Fruit fly (Drosophila melanogaster): Measurements from ENCODE around the gene Ras64B.

Gene Ras64B

DNA sequence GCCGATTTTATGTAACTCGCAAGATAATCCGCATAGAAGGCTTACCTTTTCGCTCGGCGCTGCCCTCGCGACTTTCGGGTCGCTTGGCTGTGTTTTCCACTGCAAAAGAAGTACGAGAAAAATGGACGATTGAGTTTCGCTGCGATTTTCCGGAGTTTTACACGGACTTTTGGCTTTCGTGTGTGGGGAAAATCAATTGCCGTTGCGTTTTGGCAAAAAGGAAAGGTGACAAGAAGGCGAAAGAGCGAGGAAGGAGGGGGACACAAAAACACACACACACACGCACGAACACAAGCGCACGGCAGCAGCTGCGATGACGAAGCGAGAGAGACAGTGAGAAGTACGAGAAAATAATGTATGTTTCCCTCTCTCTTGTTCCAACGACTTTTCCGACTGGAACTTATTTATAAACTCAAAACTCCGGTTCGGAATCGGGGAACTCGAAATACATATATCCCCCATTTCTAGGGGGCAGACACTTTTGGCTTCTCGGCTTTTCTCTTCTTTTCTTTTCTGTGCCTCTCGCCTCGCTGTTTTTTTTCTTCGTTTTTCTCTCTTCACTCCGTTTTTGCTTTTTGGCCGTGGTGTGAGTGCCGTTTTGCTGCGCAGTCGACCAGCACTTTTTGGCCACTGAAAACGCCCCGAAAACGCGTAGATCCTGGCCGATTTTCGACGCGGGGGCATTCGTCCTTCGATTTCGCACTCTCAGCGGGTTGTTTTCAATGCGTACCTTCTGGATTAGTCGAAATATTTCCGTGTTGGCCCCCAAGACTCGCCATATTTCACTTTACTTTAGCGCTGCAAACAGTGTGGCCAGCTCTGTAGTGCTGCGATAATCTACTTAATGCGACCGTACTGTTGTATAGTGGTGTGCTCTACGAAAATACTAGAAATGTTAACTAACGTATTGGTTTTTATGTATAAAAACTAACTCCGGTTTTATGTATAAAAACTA, 4.9 kb upstream of the Ras64B start, which contains the start of gene ens (continued):
- TF ChIP-seq CG15696 (tag; optimal IDR thresholded peaks at IDR 0.05) (no peak), CG13624 (GFP tag; optimal IDR thresholded peaks at IDR 0.05) (peak; percentile 33), Stat92E (GFP tag; optimal IDR thresholded peaks at IDR 0.05) (peak in 1 of 3 experiments; percentile 76), unc-4 (GFP tag; IDR thresholded peaks at IDR 0.05; ENCODE audit: partially characterized antibody) (0 out of 2 replicates have a peak, but pooled peaks have one; percentile 13), CG4854 (GFP tag; optimal IDR thresholded peaks at IDR 0.05) (no peak), slbo (GFP tag; IDR thresholded peaks at IDR 0.05) (no peak), odd (GFP tag; optimal IDR thresholded peaks at IDR 0.05) (no peak), HHEX (GFP tag; optimal IDR thresholded peaks at IDR 0.05) (no peak), Ets65A (GFP tag) (no peak), sob (GFP tag; IDR thresholded peaks at IDR 0.05) (no peak), CG33213 (GFP tag; optimal IDR thresholded peaks at IDR 0.05) (peak; percentile 7), Dll (GFP tag; IDR thresholded peaks at IDR 0.05; ENCODE audit: partially characterized antibody) (no peak), MBD-R2 (GFP tag; IDR thresholded peaks at IDR 0.05) (peak; percentile 47), Pdp1 (GFP tag; optimal IDR thresholded peaks at IDR 0.05) (peak in 1 of 2 experiments; percentile 51), CG4328 (GFP tag; optimal IDR thresholded peaks at IDR 0.05) (no peak), Myb (GFP tag; optimal IDR thresholded peaks at IDR 0.05) (peak; percentile 65), CG1602 (GFP tag; optimal IDR thresholded peaks at IDR 0.05) (no peak), CG10543 (GFP tag; optimal IDR thresholded peaks at IDR 0.05) (peak; percentile 37), CG13296 (GFP tag; optimal IDR thresholded peaks at IDR 0.05) (no peak), tna (GFP tag; IDR thresholded peaks at IDR 0.05; ENCODE audit: partially characterized antibody) (no peak), ci (GFP tag; IDR thresholded peaks at IDR 0.05) (no peak), CG8089 (GFP tag; optimal IDR thresholded peaks at IDR 0.05) (no peak), ato (GFP tag; IDR thresholded peaks at IDR 0.05; ENCODE audit: partially characterized antibody) (no peak), hth (optimal IDR thresholded peaks at IDR 0.05) (no peak), CG10274 (GFP tag; optimal IDR thresholded peaks at IDR 0.05) (no peak), ATbp (GFP tag; optimal IDR thresholded peaks at IDR 0.05) (no peak)

DNA sequence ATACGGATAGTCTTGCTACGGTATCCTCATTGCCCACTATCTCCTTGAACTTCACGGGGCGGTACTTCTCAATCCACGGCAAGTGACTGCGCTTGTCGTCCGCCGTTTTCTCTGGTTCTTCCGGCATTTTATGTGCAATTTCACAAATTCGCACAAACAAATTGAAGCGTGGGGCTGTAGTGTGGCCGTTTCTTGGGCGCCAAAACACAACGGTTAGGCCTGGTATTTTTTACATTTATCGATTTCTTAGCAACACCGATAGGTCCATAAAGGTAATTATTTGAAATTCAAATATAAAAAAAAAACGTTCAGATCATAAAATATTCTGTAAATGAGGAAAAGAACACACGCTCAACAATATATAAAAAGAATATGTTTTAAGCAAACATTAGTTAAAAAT, 3.0 kb upstream of the Ras64B start, which contains the start of gene RfC4:
TSS of gene RfC4 (minus strand) at position 182 of the 400 bp plus-strand sequence.
- TF ChIP-seq HmgD (GFP tag; optimal IDR thresholded peaks at IDR 0.05): peak; percentile 29
- TF ChIP-seq stwl (tag; optimal IDR thresholded peaks at IDR 0.05): peak; percentile 22
- no peak for TF ChIP-seq Ptx1 (GFP tag; IDR thresholded peaks at IDR 0.05)
- no peak for TF ChIP-seq CG6654 (GFP tag; optimal IDR thresholded peaks at IDR 0.05)
- TF ChIP-seq CG11247 (GFP tag; IDR thresholded peaks at IDR 0.05): no peak
- TF ChIP-seq CG7963 (GFP tag; IDR thresholded peaks at IDR 0.05; ENCODE audit: partially characterized antibody): no peak
- TF ChIP-seq Mad (GFP tag; optimal IDR thresholded peaks at IDR 0.05): no peak
- TF ChIP-seq CG17361 (GFP tag; IDR thresholded peaks at IDR 0.05): 0 out of 3 replicates have a peak, but pooled peaks have one; percentile 18
- TF ChIP-seq YL-1 (GFP tag; optimal IDR thresholded peaks at IDR 0.05): peak; percentile 5
- no peak for TF ChIP-seq CG11398 (GFP tag; optimal IDR thresholded peaks at IDR 0.05)
- no peak for TF ChIP-seq corto (GFP tag; optimal IDR thresholded peaks at IDR 0.05)
- TF ChIP-seq CG10209 (GFP tag; optimal IDR thresholded peaks at IDR 0.05): no peak
- peak; percentile 23; the same call in 2 of the 3 replicates for TF ChIP-seq Opbp (GFP tag; IDR thresholded peaks at IDR 0.05; ENCODE audit: partially characterized antibody)
- TF ChIP-seq CG9797 (GFP tag; optimal IDR thresholded peaks at IDR 0.05): peak; percentile 72
- no peak for TF ChIP-seq CG10543 (GFP tag; optimal IDR thresholded peaks at IDR 0.05)
- no peak for TF ChIP-seq ato (GFP tag; IDR thresholded peaks at IDR 0.05; ENCODE audit: partially characterized antibody)
- peak; percentile 32 for TF ChIP-seq CG1603 (tag; optimal IDR thresholded peaks at IDR 0.05)
- TF ChIP-seq CG16863 (GFP tag; optimal IDR thresholded peaks at IDR 0.05): no peak
- no peak for TF ChIP-seq D (optimal IDR thresholded peaks at IDR 0.05)
- no peak for TF ChIP-seq D (GFP tag; optimal IDR thresholded peaks at IDR 0.05)
- TF ChIP-seq CG31224 (GFP tag; IDR thresholded peaks at IDR 0.05): no peak
- TF ChIP-seq gro (GFP tag; optimal IDR thresholded peaks at IDR 0.05): no peak
- no peak for TF ChIP-seq CG14014 (GFP tag; IDR thresholded peaks at IDR 0.05)
- TF ChIP-seq CG4820 (GFP tag; optimal IDR thresholded peaks at IDR 0.05): no peak
- peak; percentile 69 for TF ChIP-seq gfzf (GFP tag; optimal IDR thresholded peaks at IDR 0.05)

Measured in whole organism, embryonic.